Fruit fly (Drosophila melanogaster) whole organism, embryonic: Measurements from ENCODE around the gene CG32267.

Experiments
- Ada2b ChIP-seq: fragments of 200-800 bp; sonication (Bioruptor generic); IDR thresholded peaks from 2 replicates; pipeline ENCODE4 v1.3.6; 2022; ENCODE audit warnings: missing biosample characterization, missing genetic modification characterization
- Asciz ChIP-seq: fragments of 200-800 bp; sonication (Bioruptor generic); optimal IDR thresholded peaks from 2 replicates; lab custom pipeline; 2017; ENCODE audit warnings: missing biosample characterization, mild to moderate bottlenecking, missing genetic modification characterization, missing genetic modification reagents
- CG10321 ChIP-seq: fragments of 200-800 bp; sonication (Bioruptor generic); IDR thresholded peaks from 2 replicates; pipeline ENCODE4 v1.3.6; 2022; ENCODE audit warnings: missing biosample characterization, missing genetic modification characterization
- CG11085 ChIP-seq: fragments of 200-800 bp; sonication (Bioruptor generic); IDR thresholded peaks from 2 replicates; pipeline ENCODE4 v1.3.6; 2022; ENCODE audit warnings: missing biosample characterization, missing genetic modification characterization
- CG11695 ChIP-seq: fragments of 200-800 bp; sonication (Bioruptor generic); IDR thresholded peaks from 3 replicates; pipeline ENCODE4 v1.3.6; 2022; ENCODE audit warnings: missing biosample characterization, missing genetic modification characterization
- CG11723 ChIP-seq: fragments of 200-800 bp; sonication (Bioruptor generic); optimal IDR thresholded peaks from 2 replicates; lab custom pipeline; 2017; ENCODE audit warnings: missing biosample characterization, mild to moderate bottlenecking, missing genetic modification characterization
- CG12155 ChIP-seq: fragments of 200-800 bp; sonication (Bioruptor generic); optimal IDR thresholded peaks from 3 replicates; lab custom pipeline; 2016; ENCODE audit warnings: missing biosample characterization, missing genetic modification characterization
- CG12769 ChIP-seq: fragments of 200-800 bp; sonication (Bioruptor generic); optimal IDR thresholded peaks from 2 replicates; lab custom pipeline; 2019; ENCODE audit warnings: missing biosample characterization, mild to moderate bottlenecking, missing genetic modification characterization, moderate library complexity
- CG13894 ChIP-seq: fragments of 200-800 bp; sonication (Bioruptor generic); optimal IDR thresholded peaks from 3 replicates; lab custom pipeline; 2018; ENCODE audit warnings: missing biosample characterization, mild to moderate bottlenecking, missing genetic modification characterization, moderate library complexity
- CG17568 ChIP-seq: fragments of 200-800 bp; sonication (Bioruptor generic); optimal IDR thresholded peaks from 2 replicates; lab custom pipeline; 2018; ENCODE audit warnings: missing biosample characterization, mild to moderate bottlenecking, missing genetic modification characterization, moderate library complexity
- CG31365 ChIP-seq: fragments of 200-800 bp; sonication (Bioruptor generic); optimal IDR thresholded peaks from 2 replicates; lab custom pipeline; 2018; ENCODE audit warnings: missing biosample characterization, mild to moderate bottlenecking, missing genetic modification characterization
- CG33557 ChIP-seq: fragments of 200-800 bp; sonication (Bioruptor generic); optimal IDR thresholded peaks from 2 replicates; lab custom pipeline; 2019; ENCODE audit warnings: missing biosample characterization, mild to moderate bottlenecking, missing genetic modification characterization, moderate library complexity
- CG3726 ChIP-seq: fragments of 200-800 bp; sonication (Bioruptor generic); IDR thresholded peaks from 3 replicates; pipeline ENCODE4, ENCODE4 v1.3.6; 2022; ENCODE audit warnings: missing biosample characterization, missing genetic modification characterization
- CG3847 ChIP-seq: fragments of 200-800 bp; sonication (Bioruptor generic); IDR thresholded peaks from 2 replicates; pipeline ENCODE4 v1.3.6; 2022; ENCODE audit warnings: missing biosample characterization, missing genetic modification characterization
- CG43689 ChIP-seq: fragments of 200-800 bp; sonication (Bioruptor generic); IDR thresholded peaks from 2 replicates; pipeline ENCODE4 v1.3.6; 2022; ENCODE audit warnings: missing biosample characterization, missing genetic modification characterization
- CG4424 ChIP-seq: fragments of 200-800 bp; sonication (Bioruptor generic); optimal IDR thresholded peaks from 3 replicates; lab custom pipeline; 2016; ENCODE audit warnings: missing biosample characterization, missing genetic modification characterization
- CG6791 ChIP-seq: fragments of 200-800 bp; sonication (Bioruptor generic); IDR thresholded peaks from 3 replicates; pipeline ENCODE4 v1.3.6; 2022; ENCODE audit warnings: missing biosample characterization, missing genetic modification characterization; ENCODE audit not compliant: partially characterized antibody
- CG7745 ChIP-seq: fragments of 200-800 bp; sonication (Bioruptor generic); optimal IDR thresholded peaks from 2 replicates; lab custom pipeline; 2018; ENCODE audit warnings: missing biosample characterization, mild to moderate bottlenecking, missing genetic modification characterization, moderate library complexity
- CG8359 ChIP-seq: fragments of 200-800 bp; sonication (Bioruptor generic); optimal IDR thresholded peaks from 2 replicates; lab custom pipeline; 2017; ENCODE audit warnings: missing biosample characterization, mild to moderate bottlenecking, missing genetic modification characterization, borderline replicate concordance
- CG8765 ChIP-seq: fragments of 200-800 bp; sonication (Bioruptor generic); IDR thresholded peaks from 2 replicates; pipeline ENCODE4 v1.3.6; 2022; ENCODE audit warnings: missing biosample characterization, missing genetic modification characterization
- CG9437 ChIP-seq: fragments of 200-800 bp; sonication (Bioruptor generic); optimal IDR thresholded peaks from 2 replicates; lab custom pipeline; 2018; ENCODE audit warnings: missing biosample characterization, mild to moderate bottlenecking, missing genetic modification characterization
- CG9609 ChIP-seq: fragments of 200-800 bp; sonication (Bioruptor generic); optimal IDR thresholded peaks from 3 replicates; lab custom pipeline; 2016; ENCODE audit warnings: missing biosample characterization, missing genetic modification characterization
- CG9932 ChIP-seq: fragments of 200-800 bp; sonication (Bioruptor generic); IDR thresholded peaks from 2 replicates; pipeline ENCODE4 v1.3.6; 2022; ENCODE audit warnings: missing biosample characterization, missing genetic modification characterization
- D ChIP-seq, 2 experiments: fragments of 200-800 bp in 1 of 2; fragments of >200 bp in 1 of 2; sonication (Bioruptor generic) in 1 of 2; optimal IDR thresholded peaks; 2 replicates in 1 of 2; 3 replicates in 1 of 2; lab custom pipeline; 2017; ENCODE audit warnings: mild to moderate bottlenecking in 1 of 2, missing biosample characterization in 1 of 2, missing genetic modification characterization in 1 of 2, missing genetic modification reagents in 1 of 2
- Dref ChIP-seq: fragments of 200-800 bp; sonication (Bioruptor generic); IDR thresholded peaks from 2 replicates; pipeline ENCODE4 v1.3.6; 2022; ENCODE audit warnings: missing biosample characterization, missing genetic modification characterization
- Lhr ChIP-seq: fragments of 200-800 bp; sonication (Bioruptor generic); optimal IDR thresholded peaks from 3 replicates; lab custom pipeline; 2017; ENCODE audit warnings: mild to moderate bottlenecking, missing biosample characterization, missing genetic modification reagents, missing genetic modification characterization
- Neu2 ChIP-seq: fragments of 200-800 bp; sonication (Bioruptor generic); optimal IDR thresholded peaks from 3 replicates; lab custom pipeline; 2016; ENCODE audit warnings: missing biosample characterization, missing genetic modification characterization, borderline replicate concordance
- Optix ChIP-seq: fragments of 200-800 bp; sonication (Bioruptor generic); IDR thresholded peaks from 3 replicates; pipeline ENCODE4 v1.3.6; 2022; ENCODE audit warnings: missing biosample characterization, missing genetic modification characterization
- Ptx1 ChIP-seq: fragments of 200-800 bp; sonication (Bioruptor generic); IDR thresholded peaks from 2 replicates; pipeline ENCODE4 v1.3.6; 2022; ENCODE audit warnings: missing biosample characterization, missing genetic modification characterization
- Stat92E ChIP-seq, 3 experiments: fragments of >200 bp in 2 of 3; fragments of 200-800 bp in 1 of 3; sonication (Bioruptor generic) in 1 of 3; optimal IDR thresholded peaks; 2 replicates each; lab custom pipeline; 2017 to 2019; ENCODE audit warnings: missing biosample characterization in 3 of 3, missing genetic modification characterization in 3 of 3, mild to moderate bottlenecking in 1 of 3, moderate library complexity in 1 of 3
- YL-1 ChIP-seq: fragments of 200-800 bp; sonication (Bioruptor generic); optimal IDR thresholded peaks from 3 replicates; lab custom pipeline; 2017; ENCODE audit warnings: missing biosample characterization, mild to moderate bottlenecking, missing genetic modification characterization
- ara ChIP-seq: fragments of 200-800 bp; sonication (Bioruptor generic); IDR thresholded peaks from 2 replicates; pipeline ENCODE4 v1.3.6; 2022; ENCODE audit warnings: missing biosample characterization, missing genetic modification characterization
- cas ChIP-seq: fragments of 200-800 bp; sonication (Bioruptor generic); IDR thresholded peaks from 2 replicates; pipeline ENCODE4 v1.3.6; 2022; ENCODE audit warnings: missing biosample characterization, missing genetic modification characterization
- dysf ChIP-seq: fragments of 200-800 bp; sonication (Bioruptor generic); IDR thresholded peaks from 3 replicates; pipeline ENCODE4 v1.3.6; 2022; ENCODE audit warnings: missing biosample characterization, missing genetic modification characterization
- emc ChIP-seq: fragments of 200-800 bp; sonication (Bioruptor generic); optimal IDR thresholded peaks from 2 replicates; lab custom pipeline; 2016; ENCODE audit warnings: missing biosample characterization, missing genetic modification characterization
- exex ChIP-seq: fragments of 200-800 bp; sonication (Bioruptor generic); optimal IDR thresholded peaks from 4 replicates; lab custom pipeline; 2018; ENCODE audit warnings: missing biosample characterization, mild to moderate bottlenecking, missing genetic modification characterization, moderate library complexity
- fd96Cb ChIP-seq: fragments of 200-800 bp; sonication (Bioruptor generic); optimal IDR thresholded peaks from 2 replicates; lab custom pipeline; 2018; ENCODE audit warnings: missing biosample characterization, mild to moderate bottlenecking, missing genetic modification characterization, moderate library complexity
- gce ChIP-seq: fragments of 200-800 bp; sonication (Bioruptor generic); IDR thresholded peaks from 3 replicates; pipeline ENCODE4 v1.3.6; 2022; ENCODE audit warnings: missing biosample characterization, missing genetic modification characterization
- gem ChIP-seq: fragments of 200-800 bp; sonication (Bioruptor generic); optimal IDR thresholded peaks from 2 replicates; lab custom pipeline; 2019; ENCODE audit warnings: missing biosample characterization, mild to moderate bottlenecking, missing genetic modification characterization, moderate library complexity
- grau ChIP-seq: fragments of 200-800 bp; optimal IDR thresholded peaks from 3 replicates; lab custom pipeline; 2019; ENCODE audit warnings: missing biosample characterization, mild to moderate bottlenecking, missing genetic modification characterization, moderate library complexity
- jing ChIP-seq: fragments of 200-800 bp; sonication (Bioruptor generic); optimal IDR thresholded peaks from 2 replicates; lab custom pipeline; 2018; ENCODE audit warnings: missing biosample characterization, mild to moderate bottlenecking, missing genetic modification characterization
- kay ChIP-seq: fragments of 200-800 bp; sonication (Bioruptor generic); optimal IDR thresholded peaks from 2 replicates; lab custom pipeline; 2016; ENCODE audit warnings: missing biosample characterization, missing genetic modification characterization
- kni ChIP-seq: fragments of 200-800 bp; sonication (Bioruptor generic); optimal IDR thresholded peaks from 3 replicates; lab custom pipeline; 2017; ENCODE audit warnings: mild to moderate bottlenecking, missing biosample characterization, missing genetic modification reagents, missing genetic modification characterization
- nerfin-1 ChIP-seq: fragments of 200-800 bp; sonication (Bioruptor generic); optimal IDR thresholded peaks from 3 replicates; lab custom pipeline; 2019; ENCODE audit warnings: missing biosample characterization, mild to moderate bottlenecking, missing genetic modification characterization, moderate library complexity
- repo ChIP-seq: fragments of 200-800 bp; sonication (Bioruptor generic); optimal IDR thresholded peaks from 2 replicates; lab custom pipeline; 2016; ENCODE audit warnings: missing biosample characterization, missing genetic modification characterization
- sima ChIP-seq: fragments of 200-800 bp; sonication (Bioruptor generic); optimal IDR thresholded peaks from 2 replicates; lab custom pipeline; 2016; ENCODE audit warnings: missing biosample characterization, missing genetic modification characterization
- toy ChIP-seq: fragments of 200-800 bp; sonication (Bioruptor generic); IDR thresholded peaks from 2 replicates; pipeline ENCODE4 v1.3.6; 2022; ENCODE audit warnings: missing biosample characterization, missing genetic modification characterization
- unpg ChIP-seq: fragments of 200-800 bp; sonication (Bioruptor generic); optimal IDR thresholded peaks from 3 replicates; lab custom pipeline; 2018; ENCODE audit warnings: missing biosample characterization, mild to moderate bottlenecking, missing genetic modification characterization, moderate library complexity
- vnd ChIP-seq: fragments of 200-800 bp; sonication (Bioruptor generic); IDR thresholded peaks from 3 replicates; pipeline ENCODE4 v1.3.6; 2022; ENCODE audit warnings: missing biosample characterization, missing genetic modification characterization; ENCODE audit not compliant: partially characterized antibody

Gene CG32267

dm6 chr3L:3492116-3492747 lies 20.3 kb upstream of the CG32267 start (continued):
- peak; percentile 43 for TF ChIP-seq Ptx1 (GFP tag; lab: Robert Waterston, UW)
- peak; percentile 3 for TF ChIP-seq CG9437
- TF ChIP-seq CG8359 (GFP tag; lab: Kevin White, UChicago), result no peak
- TF ChIP-seq CG11085 (GFP tag; lab: Robert Waterston, UW), result no peak
- no peak for TF ChIP-seq exex (tag; lab: Kevin White, UChicago)
- TF ChIP-seq CG9609 (GFP tag; lab: Kevin White, UChicago), result no peak
- no peak for TF ChIP-seq Lhr (GFP tag; lab: Kevin White, UChicago)
- no peak for TF ChIP-seq CG7745
- no peak for TF ChIP-seq CG6791
- no peak for TF ChIP-seq sima
- no peak for TF ChIP-seq Dref
- no peak for TF ChIP-seq vnd (GFP tag; lab: Robert Waterston, UW)
- no peak for TF ChIP-seq kni (GFP tag; lab: Kevin White, UChicago)
- no peak for TF ChIP-seq CG43689 (GFP tag; lab: Robert Waterston, UW)
- no peak for TF ChIP-seq ara (GFP tag; lab: Robert Waterston, UW)
- TF ChIP-seq dysf (GFP tag; lab: Robert Waterston, UW), result peak; percentile 39; the same call in 1 of the 3 replicates
- no peak for TF ChIP-seq Stat92E (GFP tag; optimal IDR thresholded peaks at IDR 0.05; lab: Kevin White, UChicago)
- TF ChIP-seq CG11695 (GFP tag; lab: Robert Waterston, UW), result no peak
- peak; percentile 58 for TF ChIP-seq gem
- no peak for TF ChIP-seq kay (GFP tag; lab: Kevin White, UChicago)
- no peak for TF ChIP-seq CG11723 (GFP tag; lab: Kevin White, UChicago)
- peak; percentile 44 for TF ChIP-seq CG12769 (tag; lab: Kevin White, UChicago)
- TF ChIP-seq YL-1, result no peak
- 0 out of 2 replicates have a peak, but pooled peaks have one; percentile 17 for TF ChIP-seq CG3847 (GFP tag; lab: Robert Waterston, UW)
- TF ChIP-seq CG12155, result no peak
- no peak for TF ChIP-seq gce (GFP tag; lab: Robert Waterston, UW)
- TF ChIP-seq D (optimal IDR thresholded peaks at IDR 0.05; lab: Kevin White, UChicago), result no peak
- no peak for TF ChIP-seq D (GFP tag; optimal IDR thresholded peaks at IDR 0.05; lab: Kevin White, UChicago)
- TF ChIP-seq CG4424 (GFP tag; lab: Kevin White, UChicago), result no peak
- no peak for TF ChIP-seq fd96Cb (tag; lab: Kevin White, UChicago)
- no peak for TF ChIP-seq CG8765
- TF ChIP-seq grau (tag; lab: Kevin White, UChicago), result peak; percentile 52
- no peak for TF ChIP-seq CG17568 (GFP tag; lab: Kevin White, UChicago)
- no peak for TF ChIP-seq repo (GFP tag; lab: Kevin White, UChicago)
- TF ChIP-seq CG33557 (GFP tag; lab: Kevin White, UChicago), result no peak
- peak; percentile 52; the same call in 1 of the 2 replicates for TF ChIP-seq Ada2b (GFP tag; lab: Robert Waterston, UW)
- TF ChIP-seq CG3726 (GFP tag; lab: Robert Waterston, UW), result no peak
- TF ChIP-seq cas (GFP tag; lab: Robert Waterston, UW), result no peak
- no peak for TF ChIP-seq Neu2 (GFP tag; lab: Kevin White, UChicago)
- no peak for TF ChIP-seq CG9932 (GFP tag; lab: Robert Waterston, UW)
- no peak for TF ChIP-seq jing (GFP tag; lab: Kevin White, UChicago)
- no peak for TF ChIP-seq emc (GFP tag; lab: Kevin White, UChicago)
- no peak for TF ChIP-seq Asciz (GFP tag; lab: Kevin White, UChicago)
- TF ChIP-seq CG10321 (GFP tag; lab: Robert Waterston, UW), result no peak
- no peak for TF ChIP-seq Optix (GFP tag; lab: Robert Waterston, UW)
- no peak for TF ChIP-seq CG31365 (tag; lab: Kevin White, UChicago)
- TF ChIP-seq toy (GFP tag; lab: Robert Waterston, UW), result no peak
- no peak for TF ChIP-seq nerfin-1
- TF ChIP-seq CG13894 (tag; lab: Kevin White, UChicago), result no peak
- TF ChIP-seq unpg (GFP tag; lab: Kevin White, UChicago), result peak; percentile 35
